Worm (Caenorhabditis elegans): ENCODE results near the gene F23H12.3.

Gene F23H12.3

ce11 chrV:12300166-12300565, 44.8 kb upstream of the F23H12.3 start:
- peak; percentile 2 for TF ChIP-seq lsy-12 (tag; optimal IDR thresholded peaks at IDR 0.05)
- TF ChIP-seq ceh-28 (tag; optimal IDR thresholded peaks at IDR 0.05), result peak; percentile 58
- peak; percentile 20 for TF ChIP-seq nhr-43 (tag; optimal IDR thresholded peaks at IDR 0.05; ENCODE audit: poor library complexity, severe bottlenecking)
- TF ChIP-seq fos-1 (tag; optimal IDR thresholded peaks at IDR 0.05), result no peak
- TF ChIP-seq ceh-82 (tag; optimal IDR thresholded peaks at IDR 0.05), result no peak
- TF ChIP-seq aly-2 (tag; optimal IDR thresholded peaks at IDR 0.05), result no peak
- no peak for TF ChIP-seq ceh-16 (tag; optimal IDR thresholded peaks at IDR 0.05)
- TF ChIP-seq ama-1 (optimal IDR thresholded peaks at IDR 0.05), result peak; percentile 55
- no peak for TF ChIP-seq nhr-76 (tag; optimal IDR thresholded peaks at IDR 0.05)
- peak; percentile 17 for TF ChIP-seq R02D3.7 (tag; optimal IDR thresholded peaks at IDR 0.05)
- TF ChIP-seq ztf-4 (tag; optimal IDR thresholded peaks at IDR 0.05), result peak; percentile 47
- peak; percentile 91 for TF ChIP-seq pha-4 (tag; optimal IDR thresholded peaks at IDR 0.05)
- TF ChIP-seq elt-3 (tag; optimal IDR thresholded peaks at IDR 0.05), result peak in 1 of 3 experiments; percentile 56
- TF ChIP-seq elt-2 (tag; optimal IDR thresholded peaks at IDR 0.05), result peak; percentile 74
- peak; percentile 81 for TF ChIP-seq nhr-23 (tag; optimal IDR thresholded peaks at IDR 0.05)
- peak; percentile 25 for TF ChIP-seq mdl-1 (tag; optimal IDR thresholded peaks at IDR 0.05)
- peak; percentile 94 for TF ChIP-seq nhr-25 (tag; optimal IDR thresholded peaks at IDR 0.05)
- TF ChIP-seq mml-1 (tag; optimal IDR thresholded peaks at IDR 0.05), result no peak
- peak; percentile 62 for TF ChIP-seq jun-1 (tag; optimal IDR thresholded peaks at IDR 0.05)
- TF ChIP-seq tbx-2 (tag; optimal IDR thresholded peaks at IDR 0.05), result no peak
- no peak for TF ChIP-seq sea-2 (GFP tag; optimal IDR thresholded peaks at IDR 0.05)
- TF ChIP-seq elt-1 (tag; optimal IDR thresholded peaks at IDR 0.05), result peak; percentile 43
- TF ChIP-seq egl-27 (tag; optimal IDR thresholded peaks at IDR 0.05), result peak; percentile 42
- TF ChIP-seq fkh-10 (GFP tag; optimal IDR thresholded peaks at IDR 0.05), result no peak
- TF ChIP-seq pqm-1 (tag; optimal IDR thresholded peaks at IDR 0.05), result peak; percentile 45
- peak; percentile 58 for TF ChIP-seq unc-62 (GFP tag; optimal IDR thresholded peaks at IDR 0.05)
- peak; percentile 50 for TF ChIP-seq nfya-1 (tag; optimal IDR thresholded peaks at IDR 0.05; ENCODE audit: insufficient read depth)
- TF ChIP-seq snpc-4 (tag; optimal IDR thresholded peaks at IDR 0.05), result peak; percentile 33
- TF ChIP-seq ztf-11 (tag; optimal IDR thresholded peaks at IDR 0.05), result no peak

ce11 chrV:12300780-12301460, 44.0 kb upstream of the F23H12.3 start:
- no peak for TF ChIP-seq zag-1 (tag; optimal IDR thresholded peaks at IDR 0.05)
- TF ChIP-seq ama-1 (optimal IDR thresholded peaks at IDR 0.05), result peak; percentile 3
- peak; percentile 13 for TF ChIP-seq pqm-1 (tag; optimal IDR thresholded peaks at IDR 0.05)
- peak; percentile 24 for TF ChIP-seq nhr-23 (tag; optimal IDR thresholded peaks at IDR 0.05)
- no peak for TF ChIP-seq nfya-1 (tag; optimal IDR thresholded peaks at IDR 0.05; ENCODE audit: insufficient read depth)
- TF ChIP-seq elt-2 (tag; optimal IDR thresholded peaks at IDR 0.05), result peak; percentile 75
- peak; percentile 73 for TF ChIP-seq pha-4 (tag; optimal IDR thresholded peaks at IDR 0.05)
- TF ChIP-seq nhr-25 (tag; optimal IDR thresholded peaks at IDR 0.05), result peak; percentile 6

- TF ChIP-seq pqm-1 (tag; optimal IDR thresholded peaks at IDR 0.05) (peak; percentile 63), ceh-82 (tag; optimal IDR thresholded peaks at IDR 0.05) (no peak), daf-12 (tag; optimal IDR thresholded peaks at IDR 0.05) (no peak), elt-2 (tag; optimal IDR thresholded peaks at IDR 0.05) (peak; percentile 90), fos-1 (tag; optimal IDR thresholded peaks at IDR 0.05) (no peak), pha-4 (tag; optimal IDR thresholded peaks at IDR 0.05) (peak; percentile 12)
Observed at ce11 chrV:12301985-12302591, 42.9 kb upstream of the F23H12.3 start, which contains the start of the genes frm-7 and F55C5.17. TSS of gene frm-7 (plus strand) at chrV:12302484. TSS of gene F55C5.17 (plus strand) at chrV:12302541.

ce11 chrV:12303453-12304077, 41.4 kb upstream of the F23H12.3 start:
- TF ChIP-seq ztf-11 (tag; optimal IDR thresholded peaks at IDR 0.05), result peak; percentile 42
- no peak for TF ChIP-seq nhr-237 (tag; optimal IDR thresholded peaks at IDR 0.05)
- TF ChIP-seq ZK546.5 (tag; optimal IDR thresholded peaks at IDR 0.05), result peak; percentile 7
- no peak for TF ChIP-seq mdl-1 (tag; optimal IDR thresholded peaks at IDR 0.05)
- TF ChIP-seq ceh-9 (tag; optimal IDR thresholded peaks at IDR 0.05), result no peak
- TF ChIP-seq nhr-77 (tag; optimal IDR thresholded peaks at IDR 0.05), result peak; percentile 75
- TF ChIP-seq nhr-76 (tag; optimal IDR thresholded peaks at IDR 0.05), result peak; percentile 79
- TF ChIP-seq unc-39 (tag; optimal IDR thresholded peaks at IDR 0.05), result no peak
- peak; percentile 46 for TF ChIP-seq ceh-28 (tag; optimal IDR thresholded peaks at IDR 0.05)
- TF ChIP-seq jun-1 (tag; optimal IDR thresholded peaks at IDR 0.05), result peak; percentile 66
- TF ChIP-seq lsy-12 (tag; optimal IDR thresholded peaks at IDR 0.05), result peak; percentile 94
- peak; percentile 26 for TF ChIP-seq nhr-11 (tag; optimal IDR thresholded peaks at IDR 0.05)
- TF ChIP-seq nhr-25 (tag; optimal IDR thresholded peaks at IDR 0.05), result peak; percentile 70
- no peak for TF ChIP-seq daf-12 (tag; optimal IDR thresholded peaks at IDR 0.05)
- peak; percentile 5 for TF ChIP-seq sea-2 (GFP tag; optimal IDR thresholded peaks at IDR 0.05)
- peak; percentile 16 for TF ChIP-seq elt-1 (tag; optimal IDR thresholded peaks at IDR 0.05)
- TF ChIP-seq fkh-10 (GFP tag; optimal IDR thresholded peaks at IDR 0.05), result peak; percentile 45
- TF ChIP-seq fos-1 (tag; optimal IDR thresholded peaks at IDR 0.05), result no peak
- peak; percentile 69 for TF ChIP-seq R02D3.7 (tag; optimal IDR thresholded peaks at IDR 0.05)
- peak; percentile 88 for TF ChIP-seq ama-1 (optimal IDR thresholded peaks at IDR 0.05)
- TF ChIP-seq nhr-12 (tag; optimal IDR thresholded peaks at IDR 0.05), result peak; percentile 4
- peak; percentile 56 for TF ChIP-seq nhr-28 (tag; optimal IDR thresholded peaks at IDR 0.05)
- TF ChIP-seq ceh-16 (tag; optimal IDR thresholded peaks at IDR 0.05), result peak; percentile 37
- TF ChIP-seq hmg-11 (tag; optimal IDR thresholded peaks at IDR 0.05), result peak; percentile 100
- peak; percentile 63 for TF ChIP-seq elt-2 (tag; optimal IDR thresholded peaks at IDR 0.05)
- TF ChIP-seq nhr-23 (tag; optimal IDR thresholded peaks at IDR 0.05), result peak; percentile 70
- TF ChIP-seq tbx-2 (tag; optimal IDR thresholded peaks at IDR 0.05), result peak; percentile 95
- TF ChIP-seq egl-27 (tag; optimal IDR thresholded peaks at IDR 0.05), result peak; percentile 1
- TF ChIP-seq unc-62 (GFP tag; optimal IDR thresholded peaks at IDR 0.05), result peak; percentile 13

All from whole organism, L3 larva.